Worm (Caenorhabditis elegans) whole organism, mixed stage, embryonic: ENCODE data around the gene wdr-31.

Experiments
- M03D4.4 ChIP-seq: sonication (generic microtip); optimal IDR thresholded peaks from 2 replicates; lab custom pipeline; 2017; ENCODE audit warnings: mild to moderate bottlenecking, missing genetic modification characterization, missing compliant biosample characterization
- bed-3 ChIP-seq: fragments of 200-800 bp; sonication (Bioruptor generic); optimal IDR thresholded peaks from 3 replicates; lab custom pipeline; 2018; ENCODE audit warnings: mild to moderate bottlenecking, missing genetic modification characterization, moderate library complexity, missing compliant biosample characterization
- blmp-1 ChIP-seq: fragments of 150-350 bp; optimal IDR thresholded peaks from 2 replicates; lab custom pipeline; 2014; ENCODE audit warnings: missing biosample characterization, missing genetic modification characterization
- ceh-39 ChIP-seq: fragments of 150-350 bp; optimal IDR thresholded peaks from 2 replicates; lab custom pipeline; 2014; ENCODE audit warnings: missing biosample characterization, missing genetic modification characterization
- ceh-43 ChIP-seq: fragments of 200-800 bp; sonication (Bioruptor generic); optimal IDR thresholded peaks from 2 replicates; lab custom pipeline; 2018; ENCODE audit warnings: mild to moderate bottlenecking, missing genetic modification characterization, moderate library complexity, missing compliant biosample characterization
- ceh-83 ChIP-seq: fragments of 200-800 bp; sonication (Bioruptor generic); optimal IDR thresholded peaks from 2 replicates; lab custom pipeline; 2018; ENCODE audit warnings: mild to moderate bottlenecking, missing genetic modification characterization, missing compliant biosample characterization
- ces-1 ChIP-seq: fragments of 150-350 bp; optimal IDR thresholded peaks from 2 replicates; lab custom pipeline; 2014; ENCODE audit warnings: missing biosample characterization, missing genetic modification reagents, missing genetic modification characterization
- cnd-1 ChIP-seq: fragments of 200-800 bp; sonication (Bioruptor generic); optimal IDR thresholded peaks from 2 replicates; lab custom pipeline; 2018; ENCODE audit warnings: mild to moderate bottlenecking, missing genetic modification characterization, missing compliant biosample characterization
- drap-1 ChIP-seq: fragments of 200-800 bp; sonication (Bioruptor generic); optimal IDR thresholded peaks from 3 replicates; lab custom pipeline; 2018; ENCODE audit warnings: mild to moderate bottlenecking, missing genetic modification characterization, missing compliant biosample characterization
- elt-3 ChIP-seq: fragments of 150-350 bp; optimal IDR thresholded peaks from 2 replicates; lab custom pipeline; 2014; ENCODE audit warnings: missing biosample characterization, missing genetic modification characterization
- flh-1 ChIP-seq: fragments of 200-800 bp; sonication (Bioruptor generic); optimal IDR thresholded peaks from 2 replicates; lab custom pipeline; 2018; ENCODE audit warnings: mild to moderate bottlenecking, missing genetic modification characterization, moderate library complexity, missing compliant biosample characterization
- ham-2 ChIP-seq: fragments of 200-800 bp; sonication (Bioruptor generic); optimal IDR thresholded peaks from 2 replicates; lab custom pipeline; 2018; ENCODE audit warnings: mild to moderate bottlenecking, missing genetic modification characterization, missing compliant biosample characterization
- hlh-1 ChIP-seq: fragments of 150-350 bp; optimal IDR thresholded peaks from 2 replicates; lab custom pipeline; 2014; ENCODE audit warnings: missing biosample characterization, missing genetic modification reagents, missing genetic modification characterization
- lin-13 ChIP-seq: fragments of 150-350 bp; optimal IDR thresholded peaks from 2 replicates; lab custom pipeline; 2014; ENCODE audit warnings: missing biosample characterization, missing genetic modification characterization
- lin-32 ChIP-seq: fragments of 200-800 bp; sonication (Bioruptor generic); optimal IDR thresholded peaks from 2 replicates; lab custom pipeline; 2018; ENCODE audit warnings: mild to moderate bottlenecking, missing genetic modification characterization, missing compliant biosample characterization
- lsy-2 ChIP-seq: fragments of 150-350 bp; optimal IDR thresholded peaks from 2 replicates; lab custom pipeline; 2014; ENCODE audit warnings: missing biosample characterization, missing genetic modification characterization
- mab-5 ChIP-seq: fragments of 150-350 bp; optimal IDR thresholded peaks from 2 replicates; lab custom pipeline; 2014; ENCODE audit warnings: missing biosample characterization, missing genetic modification characterization
- mep-1 ChIP-seq: fragments of 150-350 bp; optimal IDR thresholded peaks from 2 replicates; lab custom pipeline; 2017; ENCODE audit warnings: missing biosample characterization, missing genetic modification reagents, missing genetic modification characterization, inconsistent platforms
- mls-2 ChIP-seq: sonication (generic microtip); optimal IDR thresholded peaks from 2 replicates; lab custom pipeline; 2016; ENCODE audit warnings: mild to moderate bottlenecking, missing genetic modification characterization, moderate library complexity, missing compliant biosample characterization
- nhr-12 ChIP-seq: fragments of 150-350 bp; optimal IDR thresholded peaks from 2 replicates; lab custom pipeline; 2014; ENCODE audit warnings: missing biosample characterization, missing genetic modification characterization
- nhr-237 ChIP-seq: fragments of 150-350 bp; optimal IDR thresholded peaks from 2 replicates; lab custom pipeline; 2014; ENCODE audit warnings: missing biosample characterization, missing genetic modification characterization
- nhr-28 ChIP-seq: fragments of 150-350 bp; optimal IDR thresholded peaks from 2 replicates; lab custom pipeline; 2014; ENCODE audit warnings: missing biosample characterization, missing genetic modification characterization
- nhr-76 ChIP-seq: sonication (generic microtip); optimal IDR thresholded peaks from 2 replicates; lab custom pipeline; 2017; ENCODE audit warnings: missing biosample characterization, missing genetic modification characterization
- pha-4 ChIP-seq: fragments of 150-350 bp; optimal IDR thresholded peaks from 2 replicates; lab custom pipeline; 2018; ENCODE audit warnings: missing biosample characterization, missing genetic modification reagents, missing genetic modification characterization
- sem-2 ChIP-seq: fragments of 200-800 bp; sonication (Bioruptor generic); optimal IDR thresholded peaks from 2 replicates; lab custom pipeline; 2018; ENCODE audit warnings: mild to moderate bottlenecking, missing genetic modification characterization, missing compliant biosample characterization
- snpc-4 ChIP-seq: fragments of 150-350 bp; optimal IDR thresholded peaks from 2 replicates; lab custom pipeline; 2014; ENCODE audit warnings: missing biosample characterization, missing genetic modification characterization
- sptf-1 ChIP-seq: sonication (generic microtip); optimal IDR thresholded peaks from 2 replicates; lab custom pipeline; 2017; ENCODE audit warnings: mild to moderate bottlenecking, missing genetic modification characterization, moderate library complexity, missing compliant biosample characterization
- tbx-8 ChIP-seq: fragments of 200-800 bp; sonication (Bioruptor generic); optimal IDR thresholded peaks from 2 replicates; lab custom pipeline; 2018; ENCODE audit warnings: mild to moderate bottlenecking, missing genetic modification characterization, moderate library complexity, missing compliant biosample characterization
- unc-120 ChIP-seq: sonication (generic microtip); optimal IDR thresholded peaks from 2 replicates; lab custom pipeline; 2017; ENCODE audit warnings: missing genetic modification characterization, missing compliant biosample characterization; ENCODE audit not compliant: poor library complexity, severe bottlenecking
- unc-39 ChIP-seq: fragments of 150-350 bp; optimal IDR thresholded peaks from 2 replicates; lab custom pipeline; 2014; ENCODE audit warnings: missing biosample characterization, missing genetic modification characterization
- unc-62 ChIP-seq: fragments of 150-350 bp; optimal IDR thresholded peaks from 2 replicates; lab custom pipeline; 2014; ENCODE audit warnings: missing biosample characterization, missing genetic modification reagents, missing genetic modification characterization
- zip-8 ChIP-seq: fragments of 150-350 bp; optimal IDR thresholded peaks from 2 replicates; lab custom pipeline; 2014; ENCODE audit warnings: missing biosample characterization, missing genetic modification characterization
- ztf-11 ChIP-seq: fragments of 150-350 bp; optimal IDR thresholded peaks from 2 replicates; lab custom pipeline; 2014; ENCODE audit warnings: missing biosample characterization, missing genetic modification characterization

The wdr-31 gene

ce11 chrII:2764664-2765063 lies 29.6 kb upstream of the wdr-31 start, which contains the start of gene fbxb-108:
Gene fbxb-108, plus strand, starts transcription at chrII:2764964.
- TF ChIP-seq drap-1 (GFP tag; lab: Kevin White, UChicago) = no peak
- TF ChIP-seq flh-1 (GFP tag; lab: Kevin White, UChicago) = no peak
- no peak for TF ChIP-seq snpc-4 (tag; lab: Kevin White, UChicago)
- no peak for TF ChIP-seq ham-2 (GFP tag; lab: Kevin White, UChicago)
- no peak for TF ChIP-seq elt-3 (tag; lab: Kevin White, UChicago)
- no peak for TF ChIP-seq pha-4 (tag; lab: Kevin White, UChicago)
- no peak for TF ChIP-seq zip-8 (tag; lab: Kevin White, UChicago)
- no peak for TF ChIP-seq mab-5 (tag; lab: Kevin White, UChicago)
- no peak for TF ChIP-seq nhr-12 (tag; lab: Kevin White, UChicago)
- TF ChIP-seq lin-13 (tag; lab: Kevin White, UChicago) = no peak
- no peak for TF ChIP-seq mls-2 (tag; lab: Kevin White, UChicago)
- TF ChIP-seq lin-32 = no peak
- no peak for TF ChIP-seq sem-2
- no peak for TF ChIP-seq mep-1 (tag; lab: Kevin White, UChicago)
- TF ChIP-seq unc-62 (GFP tag; lab: Kevin White, UChicago) = no peak
- TF ChIP-seq ceh-83 = no peak

DNA sequence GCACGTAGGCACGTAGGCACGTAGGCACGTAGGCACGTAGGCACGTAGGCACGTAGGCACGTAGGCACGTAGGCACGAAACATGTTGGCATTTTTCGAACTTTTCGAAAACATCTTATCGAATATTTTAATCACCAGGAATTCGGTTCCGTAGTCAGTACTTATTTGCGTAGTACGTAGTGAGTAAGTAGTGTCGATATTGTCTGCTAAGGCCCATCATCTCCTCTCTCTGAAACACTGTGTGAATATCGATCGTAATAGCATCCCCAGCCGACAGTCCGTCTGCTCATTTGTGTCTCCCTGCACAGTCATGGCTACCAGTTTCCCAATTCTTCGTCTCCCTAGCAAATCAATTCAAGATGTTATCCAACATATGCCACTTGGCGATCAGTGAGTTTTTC lies 27.0 kb upstream of the wdr-31 start, which contains the start of gene fbxb-106:
Gene fbxb-106 (plus strand): TSS at position 301 of the 400 bp plus-strand sequence.
- TF ChIP-seq mep-1 (tag; lab: Kevin White, UChicago) = no peak
- TF ChIP-seq ceh-43 = no peak
- TF ChIP-seq nhr-237 (tag; lab: Kevin White, UChicago) = no peak
- TF ChIP-seq sptf-1 (tag; lab: Kevin White, UChicago) = no peak
- no peak for TF ChIP-seq ces-1 (GFP tag; lab: Kevin White, UChicago)
- TF ChIP-seq lin-13 (tag; lab: Kevin White, UChicago) = no peak
- no peak for TF ChIP-seq mab-5 (tag; lab: Kevin White, UChicago)
- TF ChIP-seq nhr-76 = no peak
- no peak for TF ChIP-seq tbx-8 (GFP tag; lab: Kevin White, UChicago)
- TF ChIP-seq mls-2 (tag; lab: Kevin White, UChicago) = no peak
- no peak for TF ChIP-seq hlh-1 (tag; lab: Kevin White, UChicago)
- no peak for TF ChIP-seq lsy-2 (tag; lab: Kevin White, UChicago)
- no peak for TF ChIP-seq drap-1 (GFP tag; lab: Kevin White, UChicago)
- TF ChIP-seq ztf-11 (tag; lab: Kevin White, UChicago) = no peak
- TF ChIP-seq blmp-1 = no peak
- no peak for TF ChIP-seq flh-1 (GFP tag; lab: Kevin White, UChicago)
- TF ChIP-seq unc-39 = no peak
- TF ChIP-seq elt-3 (tag; lab: Kevin White, UChicago) = no peak
- no peak for TF ChIP-seq pha-4 (tag; lab: Kevin White, UChicago)

- no peak for TF ChIP-seq nhr-28 (tag; lab: Kevin White, UChicago)
- peak; percentile 99 for TF ChIP-seq ceh-39
Measured at ce11 chrII:2758476-2758875, 23.4 kb upstream of the wdr-31 start, which contains the start of gene fbxb-107. Gene fbxb-107, plus strand, starts transcription at chrII:2758772.

DNA sequence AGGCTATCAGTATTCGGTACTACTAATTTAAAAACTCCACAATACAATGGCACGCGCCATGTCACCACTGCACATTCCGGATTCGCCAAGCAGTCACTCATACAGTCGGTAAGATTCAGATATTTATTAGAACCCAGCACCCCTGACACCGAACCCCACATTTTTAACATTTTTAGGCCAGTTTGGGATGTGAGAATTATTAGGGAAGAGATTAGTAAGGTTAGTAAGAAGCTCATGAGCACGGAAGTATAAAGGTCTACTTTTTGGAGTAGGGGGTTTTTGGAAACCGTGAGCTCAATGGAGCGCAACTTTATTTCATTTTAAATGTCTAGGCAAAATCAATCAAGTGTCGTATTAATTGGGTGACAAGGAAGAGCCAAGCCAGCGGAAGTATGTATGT lies 22.9 kb upstream of the wdr-31 start, which contains the start of gene F29A7.8:
Gene F29A7.8 (minus strand): TSS at position 101 of the 400 bp plus-strand sequence.
- TF ChIP-seq unc-120 (tag; lab: Kevin White, UChicago) (no peak), M03D4.4 (tag; lab: Kevin White, UChicago) (no peak), sptf-1 (tag; lab: Kevin White, UChicago) (no peak), ztf-11 (tag; lab: Kevin White, UChicago) (no peak), bed-3 (GFP tag; lab: Kevin White, UChicago) (no peak), ceh-43 (no peak), zip-8 (tag; lab: Kevin White, UChicago) (no peak)

ce11 chrII:2756351-2756750 lies 21.3 kb upstream of the wdr-31 start:
- TF ChIP-seq zip-8 (tag; lab: Kevin White, UChicago) = no peak
- no peak for TF ChIP-seq ceh-39
- TF ChIP-seq mls-2 (tag; lab: Kevin White, UChicago) = no peak
- no peak for TF ChIP-seq cnd-1 (tag; lab: Kevin White, UChicago)
- TF ChIP-seq lin-13 (tag; lab: Kevin White, UChicago) = no peak
- TF ChIP-seq lsy-2 (tag; lab: Kevin White, UChicago) = no peak
- no peak for TF ChIP-seq unc-120 (tag; lab: Kevin White, UChicago)
- TF ChIP-seq mab-5 (tag; lab: Kevin White, UChicago) = no peak
- no peak for TF ChIP-seq tbx-8 (GFP tag; lab: Kevin White, UChicago)
- TF ChIP-seq mep-1 (tag; lab: Kevin White, UChicago) = no peak
- no peak for TF ChIP-seq nhr-12 (tag; lab: Kevin White, UChicago)
- no peak for TF ChIP-seq snpc-4 (tag; lab: Kevin White, UChicago)
- TF ChIP-seq lin-32 = no peak
- TF ChIP-seq blmp-1 = no peak
- TF ChIP-seq ceh-43 = no peak
- TF ChIP-seq nhr-28 (tag; lab: Kevin White, UChicago) = no peak
- TF ChIP-seq ceh-83 = no peak
- no peak for TF ChIP-seq unc-39
- TF ChIP-seq ztf-11 (tag; lab: Kevin White, UChicago) = no peak
- TF ChIP-seq pha-4 (tag; lab: Kevin White, UChicago) = no peak
- TF ChIP-seq, all 35 proteins: peak for 0
